Fruit fly (Drosophila melanogaster) whole organism, embryonic: ENCODE measurements around the gene CG2493.

Experiments
- CG10267 ChIP-seq: fragments of 200-800 bp; sonication (Bioruptor generic); optimal IDR thresholded peaks from 2 replicates; lab custom pipeline; 2018; ENCODE audit warnings: missing biosample characterization, mild to moderate bottlenecking, missing genetic modification characterization, moderate library complexity
- CG10274 ChIP-seq: fragments of 200-800 bp; sonication (Bioruptor generic); optimal IDR thresholded peaks from 3 replicates; lab custom pipeline; 2017; ENCODE audit warnings: missing biosample characterization, mild to moderate bottlenecking, missing genetic modification characterization
- CG12071 ChIP-seq: fragments of 200-800 bp; sonication (Bioruptor generic); optimal IDR thresholded peaks from 3 replicates; lab custom pipeline; 2018; ENCODE audit warnings: missing biosample characterization, mild to moderate bottlenecking, missing genetic modification characterization
- CG12391 ChIP-seq: fragments of 200-800 bp; sonication (Bioruptor generic); optimal IDR thresholded peaks from 3 replicates; lab custom pipeline; 2018; ENCODE audit warnings: missing biosample characterization, mild to moderate bottlenecking, missing genetic modification characterization, moderate library complexity
- CG13894 ChIP-seq: fragments of 200-800 bp; sonication (Bioruptor generic); optimal IDR thresholded peaks from 3 replicates; lab custom pipeline; 2018; ENCODE audit warnings: missing biosample characterization, mild to moderate bottlenecking, missing genetic modification characterization, moderate library complexity
- CG14860 ChIP-seq: fragments of 200-800 bp; sonication (Bioruptor generic); IDR thresholded peaks from 3 replicates; pipeline ENCODE4 v1.3.6; 2022; ENCODE audit warnings: missing biosample characterization, missing genetic modification characterization; ENCODE audit not compliant: partially characterized antibody
- CG14965 ChIP-seq: fragments of 200-800 bp; sonication (Bioruptor generic); optimal IDR thresholded peaks from 2 replicates; lab custom pipeline; 2016; ENCODE audit warnings: missing biosample characterization, missing genetic modification characterization, borderline replicate concordance
- CG17612 ChIP-seq: fragments of 200-800 bp; sonication (Bioruptor generic); IDR thresholded peaks from 2 replicates; pipeline ENCODE4 v1.3.6; 2022; ENCODE audit warnings: missing biosample characterization, missing genetic modification characterization
- CG2129 ChIP-seq: fragments of 200-800 bp; sonication (Bioruptor generic); IDR thresholded peaks from 2 replicates; pipeline ENCODE4 v1.3.6; 2022; ENCODE audit warnings: missing biosample characterization, missing genetic modification characterization; ENCODE audit not compliant: partially characterized antibody
- CG2199 ChIP-seq: fragments of 200-800 bp; sonication (Bioruptor generic); IDR thresholded peaks from 3 replicates; pipeline ENCODE4 v1.3.6; 2022; ENCODE audit warnings: missing biosample characterization, missing genetic modification characterization
- CG30020 ChIP-seq: fragments of 200-800 bp; optimal IDR thresholded peaks from 2 replicates; lab custom pipeline; 2019; ENCODE audit warnings: missing biosample characterization, mild to moderate bottlenecking, missing genetic modification characterization, moderate library complexity
- CG3163 ChIP-seq: fragments of 200-800 bp; sonication (Bioruptor generic); optimal IDR thresholded peaks from 3 replicates; lab custom pipeline; 2016; ENCODE audit warnings: missing biosample characterization, missing genetic modification characterization
- CG34422 ChIP-seq: fragments of 200-800 bp; sonication (Bioruptor generic); IDR thresholded peaks from 3 replicates; pipeline ENCODE4 v1.3.6; 2022; ENCODE audit warnings: missing biosample characterization, missing genetic modification characterization
- CG4617 ChIP-seq: fragments of 200-800 bp; sonication (Bioruptor generic); optimal IDR thresholded peaks from 3 replicates; lab custom pipeline; 2016; ENCODE audit warnings: missing biosample characterization, missing genetic modification characterization, borderline replicate concordance
- CG7745 ChIP-seq: fragments of 200-800 bp; sonication (Bioruptor generic); optimal IDR thresholded peaks from 2 replicates; lab custom pipeline; 2018; ENCODE audit warnings: missing biosample characterization, mild to moderate bottlenecking, missing genetic modification characterization, moderate library complexity
- CG8359 ChIP-seq: fragments of 200-800 bp; sonication (Bioruptor generic); optimal IDR thresholded peaks from 2 replicates; lab custom pipeline; 2017; ENCODE audit warnings: missing biosample characterization, mild to moderate bottlenecking, missing genetic modification characterization, borderline replicate concordance
- CG8478 ChIP-seq: fragments of >200 bp; optimal IDR thresholded peaks from 2 replicates; lab custom pipeline; 2018
- CG8924 ChIP-seq: fragments of 200-800 bp; optimal IDR thresholded peaks from 3 replicates; lab custom pipeline; 2019; ENCODE audit warnings: missing biosample characterization, mild to moderate bottlenecking, missing genetic modification characterization, moderate library complexity
- CG9727 ChIP-seq: fragments of 200-800 bp; sonication (Bioruptor generic); optimal IDR thresholded peaks from 3 replicates; lab custom pipeline; 2017; ENCODE audit warnings: missing biosample characterization, mild to moderate bottlenecking, missing genetic modification characterization
- CoRest ChIP-seq: fragments of 200-800 bp; sonication (Bioruptor generic); optimal IDR thresholded peaks from 3 replicates; lab custom pipeline; 2018; ENCODE audit warnings: missing biosample characterization, mild to moderate bottlenecking, missing genetic modification characterization, moderate library complexity
- Dp ChIP-seq: fragments of 200-800 bp; sonication (Bioruptor generic); optimal IDR thresholded peaks from 2 replicates; lab custom pipeline; 2018; ENCODE audit warnings: missing biosample characterization, mild to moderate bottlenecking, missing genetic modification characterization, moderate library complexity
- Gug ChIP-seq: fragments of 200-800 bp; sonication (Bioruptor generic); IDR thresholded peaks from 4 replicates; pipeline ENCODE4 v1.3.6; 2022; ENCODE audit warnings: missing biosample characterization, missing genetic modification characterization
- HLH3B ChIP-seq: fragments of 200-800 bp; sonication (Bioruptor generic); IDR thresholded peaks from 2 replicates; pipeline ENCODE4 v1.3.6; 2022; ENCODE audit warnings: missing biosample characterization, missing genetic modification characterization
- HmgD ChIP-seq: fragments of 200-800 bp; sonication (Bioruptor generic); optimal IDR thresholded peaks from 3 replicates; lab custom pipeline; 2016; ENCODE audit warnings: missing biosample characterization, missing genetic modification characterization
- Hr39 ChIP-seq: fragments of >200 bp; optimal IDR thresholded peaks from 2 replicates; lab custom pipeline; 2017
- Kr ChIP-seq: fragments of 200-800 bp; sonication (Bioruptor generic); optimal IDR thresholded peaks from 2 replicates; lab custom pipeline; 2017; ENCODE audit warnings: missing biosample characterization, mild to moderate bottlenecking, missing genetic modification characterization
- Lim3 ChIP-seq: fragments of 200-800 bp; sonication (Bioruptor generic); IDR thresholded peaks from 2 replicates; pipeline ENCODE4 v1.3.6; 2022; ENCODE audit warnings: missing biosample characterization, missing genetic modification characterization
- Mrtf ChIP-seq: fragments of 200-800 bp; sonication (Bioruptor generic); IDR thresholded peaks from 3 replicates; pipeline ENCODE4 v1.3.6; 2022; ENCODE audit warnings: missing biosample characterization, missing genetic modification characterization
- Neu2 ChIP-seq: fragments of 200-800 bp; sonication (Bioruptor generic); optimal IDR thresholded peaks from 3 replicates; lab custom pipeline; 2016; ENCODE audit warnings: missing biosample characterization, missing genetic modification characterization, borderline replicate concordance
- Nf-YA ChIP-seq: fragments of 200-800 bp; sonication (Bioruptor generic); IDR thresholded peaks from 2 replicates; pipeline ENCODE4 v1.3.6; 2022; ENCODE audit warnings: missing biosample characterization, missing genetic modification characterization
- Nf-YC ChIP-seq: fragments of 200-800 bp; optimal IDR thresholded peaks from 3 replicates; lab custom pipeline; 2019; ENCODE audit warnings: missing biosample characterization, mild to moderate bottlenecking, missing genetic modification characterization, moderate library complexity
- Rfx ChIP-seq: fragments of 200-800 bp; sonication (Bioruptor generic); IDR thresholded peaks from 2 replicates; pipeline ENCODE4 v1.3.6; 2022; ENCODE audit warnings: missing biosample characterization, missing genetic modification characterization
- YL-1 ChIP-seq: fragments of 200-800 bp; sonication (Bioruptor generic); optimal IDR thresholded peaks from 3 replicates; lab custom pipeline; 2017; ENCODE audit warnings: missing biosample characterization, mild to moderate bottlenecking, missing genetic modification characterization
- ab ChIP-seq: fragments of 200-800 bp; sonication (Bioruptor generic); optimal IDR thresholded peaks from 2 replicates; lab custom pipeline; 2016; ENCODE audit warnings: missing biosample characterization, missing genetic modification characterization
- abd-A ChIP-seq: fragments of 200-800 bp; sonication (Bioruptor generic); optimal IDR thresholded peaks from 3 replicates; lab custom pipeline; 2019; ENCODE audit warnings: missing biosample characterization, mild to moderate bottlenecking, missing genetic modification characterization, moderate library complexity
- amos ChIP-seq: fragments of 200-800 bp; sonication (Bioruptor generic); IDR thresholded peaks from 2 replicates; pipeline ENCODE4 v1.3.6; 2022; ENCODE audit warnings: missing biosample characterization, missing genetic modification characterization; ENCODE audit not compliant: partially characterized antibody
- aop ChIP-seq: fragments of 200-800 bp; sonication (Bioruptor generic); IDR thresholded peaks from 2 replicates; pipeline ENCODE4 v1.3.6; 2022; ENCODE audit warnings: missing biosample characterization, missing genetic modification characterization
- ash1 ChIP-seq: fragments of 200-800 bp; sonication (Bioruptor generic); optimal IDR thresholded peaks from 2 replicates; lab custom pipeline; 2018; ENCODE audit warnings: missing biosample characterization, mild to moderate bottlenecking, missing genetic modification characterization
- az2 ChIP-seq: fragments of 200-800 bp; sonication (Bioruptor generic); optimal IDR thresholded peaks from 3 replicates; lab custom pipeline; 2016; ENCODE audit warnings: missing biosample characterization, missing genetic modification characterization
- chn ChIP-seq: fragments of 200-800 bp; sonication (Bioruptor generic); optimal IDR thresholded peaks from 2 replicates; lab custom pipeline; 2016; ENCODE audit warnings: missing biosample characterization, missing genetic modification characterization
- dimm ChIP-seq: fragments of 200-800 bp; sonication (Bioruptor generic); IDR thresholded peaks from 2 replicates; pipeline ENCODE4 v1.3.6; 2022; ENCODE audit warnings: missing biosample characterization, missing genetic modification characterization
- dpn ChIP-seq, 2 experiments: fragments of 200-800 bp; sonication (Bioruptor generic); optimal IDR thresholded peaks; 3 replicates each; lab custom pipeline; 2016; ENCODE audit warnings: missing biosample characterization in 2 of 2, missing genetic modification characterization in 2 of 2
- fu2 ChIP-seq: fragments of 200-800 bp; sonication (Bioruptor generic); optimal IDR thresholded peaks from 2 replicates; lab custom pipeline; 2016; ENCODE audit warnings: missing biosample characterization, missing genetic modification characterization
- h ChIP-seq: fragments of >200 bp; optimal IDR thresholded peaks from 2 replicates; lab custom pipeline; 2017
- kah ChIP-seq: fragments of 200-800 bp; sonication (Bioruptor generic); optimal IDR thresholded peaks from 2 replicates; lab custom pipeline; 2018; ENCODE audit warnings: missing biosample characterization, mild to moderate bottlenecking, missing genetic modification characterization
- pnt ChIP-seq: fragments of 200-800 bp; sonication (Bioruptor generic); optimal IDR thresholded peaks from 3 replicates; lab custom pipeline; 2016; ENCODE audit warnings: missing biosample characterization, missing genetic modification characterization
- pros ChIP-seq: fragments of 200-800 bp; sonication (Bioruptor generic); optimal IDR thresholded peaks from 3 replicates; lab custom pipeline; 2019; ENCODE audit warnings: missing biosample characterization, mild to moderate bottlenecking, missing genetic modification characterization, moderate library complexity
- pzg ChIP-seq: fragments of 200-800 bp; sonication (Bioruptor generic); optimal IDR thresholded peaks from 3 replicates; lab custom pipeline; 2018; ENCODE audit warnings: missing biosample characterization, mild to moderate bottlenecking, missing genetic modification characterization, moderate library complexity
- row ChIP-seq: fragments of 200-800 bp; sonication (Bioruptor generic); IDR thresholded peaks from 3 replicates; pipeline ENCODE4 v1.3.6; 2022; ENCODE audit warnings: missing biosample characterization, missing genetic modification characterization
- run ChIP-seq: fragments of 200-800 bp; sonication (Bioruptor generic); optimal IDR thresholded peaks from 3 replicates; lab custom pipeline; 2018; ENCODE audit warnings: missing biosample characterization, mild to moderate bottlenecking, missing genetic modification characterization
- sens ChIP-seq: fragments of 200-800 bp; sonication (Bioruptor generic); peaks from one replicate; lab custom pipeline; 2016; ENCODE audit warnings: missing biosample characterization, missing genetic modification characterization
- twi ChIP-seq: fragments of 200-800 bp; optimal IDR thresholded peaks from 2 replicates; lab custom pipeline; 2019; ENCODE audit warnings: missing biosample characterization, mild to moderate bottlenecking, missing genetic modification characterization, moderate library complexity

Gene CG2493

dm6 chr2L:20476718-20477277, 13.6 kb upstream of the CG2493 start (continued):
- TF ChIP-seq kah (GFP tag; lab: Kevin White, UChicago) (peak; percentile 4), Dp (no peak), CoRest (no peak), twi (tag; lab: Kevin White, UChicago) (peak; percentile 98), aop (GFP tag; lab: Robert Waterston, UW) (no peak), CG2129 (no peak), h (lab: Kevin White, UChicago) (no peak), Hr39 (lab: Kevin White, UChicago) (no peak), HmgD (GFP tag; lab: Kevin White, UChicago) (no peak), YL-1 (GFP tag; lab: Kevin White, UChicago) (no peak), CG9727 (GFP tag; lab: Kevin White, UChicago) (no peak), pros (GFP tag; lab: Kevin White, UChicago) (peak; percentile 41), CG4617 (GFP tag; lab: Kevin White, UChicago) (no peak), pnt (GFP tag; lab: Kevin White, UChicago) (no peak), fu2 (GFP tag; lab: Kevin White, UChicago) (no peak), CG10274 (GFP tag; lab: Kevin White, UChicago) (no peak), CG14860 (GFP tag; lab: Robert Waterston, UW) (no peak), HLH3B (GFP tag; lab: Robert Waterston, UW) (no peak), az2 (GFP tag; lab: Kevin White, UChicago) (no peak), amos (no peak), CG8359 (no peak), CG17612 (no peak), CG12071 (GFP tag; lab: Kevin White, UChicago) (no peak), row (GFP tag; lab: Robert Waterston, UW) (no peak), ash1 (no peak), sens (GFP tag; lab: Kevin White, UChicago) (peak; percentile 32), CG12391 (tag; lab: Kevin White, UChicago) (no peak), CG2199 (GFP tag; lab: Robert Waterston, UW) (0 out of 3 replicates have a peak, but pooled peaks have one; percentile 44), Neu2 (no peak), ab (GFP tag; lab: Kevin White, UChicago) (no peak), pzg (no peak), dimm (GFP tag; lab: Robert Waterston, UW) (no peak), Kr (no peak), Nf-YC (no peak), CG8924 (tag; lab: Kevin White, UChicago) (no peak), CG3163 (no peak)

- peak; percentile 13 for TF ChIP-seq abd-A (tag; lab: Kevin White, UChicago)
- no peak for TF ChIP-seq run (tag; lab: Kevin White, UChicago)
- TF ChIP-seq, all 482 proteins: peak for 1
Observed at dm6 chr2L:20473285-20473684, 10.0 kb upstream of the CG2493 start, which contains the start of gene CG43233. TSS of gene CG43233 (minus strand) at chr2L:20473385.

DNA sequence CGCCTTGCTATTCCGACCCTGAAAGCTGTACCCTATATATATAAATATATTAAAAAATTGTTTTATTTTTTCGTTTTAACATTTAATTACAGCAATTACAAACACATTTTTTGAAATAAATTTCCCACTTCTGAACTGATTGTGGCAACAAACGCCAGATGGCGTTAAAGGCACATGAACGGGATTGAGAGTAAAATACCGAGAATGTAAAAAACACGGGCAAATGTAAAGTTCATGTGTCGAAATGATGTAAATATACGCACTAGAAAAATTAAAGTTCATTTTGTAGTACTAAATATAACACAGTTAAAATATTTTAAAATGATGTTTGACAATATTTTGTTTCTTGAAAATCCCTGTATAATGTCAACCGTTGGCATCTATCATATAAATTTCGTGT, 1.1 kb upstream of the CG2493 start:
- TF ChIP-seq CG30020 (tag; lab: Kevin White, UChicago) (no peak), CG14965 (GFP tag; lab: Kevin White, UChicago) (peak; percentile 94), CG13894 (tag; lab: Kevin White, UChicago) (no peak), CG10267 (tag; lab: Kevin White, UChicago) (peak; percentile 26), CG34422 (GFP tag; lab: Robert Waterston, UW) (no peak), CG2199 (GFP tag; lab: Robert Waterston, UW) (peak; percentile 50; the same call in 2 of the 3 replicates), dpn (GFP tag; optimal IDR thresholded peaks at IDR 0.05; lab: Kevin White, UChicago) (peak in 1 of 2 experiments; percentile 32), CG8478 (lab: Kevin White, UChicago) (no peak), Rfx (0 out of 2 replicates have a peak, but pooled peaks have one; percentile 40), Mrtf (GFP tag; lab: Robert Waterston, UW) (no peak), Lim3 (GFP tag; lab: Robert Waterston, UW) (no peak), Nf-YA (GFP tag; lab: Robert Waterston, UW) (no peak), CG7745 (tag; lab: Kevin White, UChicago) (no peak), Gug (GFP tag; lab: Robert Waterston, UW) (no peak), chn (GFP tag; lab: Kevin White, UChicago) (no peak)
